Fruit fly (Drosophila melanogaster): Measurements from ENCODE around the gene Tmem43.

Tmem43 gene

DNA sequence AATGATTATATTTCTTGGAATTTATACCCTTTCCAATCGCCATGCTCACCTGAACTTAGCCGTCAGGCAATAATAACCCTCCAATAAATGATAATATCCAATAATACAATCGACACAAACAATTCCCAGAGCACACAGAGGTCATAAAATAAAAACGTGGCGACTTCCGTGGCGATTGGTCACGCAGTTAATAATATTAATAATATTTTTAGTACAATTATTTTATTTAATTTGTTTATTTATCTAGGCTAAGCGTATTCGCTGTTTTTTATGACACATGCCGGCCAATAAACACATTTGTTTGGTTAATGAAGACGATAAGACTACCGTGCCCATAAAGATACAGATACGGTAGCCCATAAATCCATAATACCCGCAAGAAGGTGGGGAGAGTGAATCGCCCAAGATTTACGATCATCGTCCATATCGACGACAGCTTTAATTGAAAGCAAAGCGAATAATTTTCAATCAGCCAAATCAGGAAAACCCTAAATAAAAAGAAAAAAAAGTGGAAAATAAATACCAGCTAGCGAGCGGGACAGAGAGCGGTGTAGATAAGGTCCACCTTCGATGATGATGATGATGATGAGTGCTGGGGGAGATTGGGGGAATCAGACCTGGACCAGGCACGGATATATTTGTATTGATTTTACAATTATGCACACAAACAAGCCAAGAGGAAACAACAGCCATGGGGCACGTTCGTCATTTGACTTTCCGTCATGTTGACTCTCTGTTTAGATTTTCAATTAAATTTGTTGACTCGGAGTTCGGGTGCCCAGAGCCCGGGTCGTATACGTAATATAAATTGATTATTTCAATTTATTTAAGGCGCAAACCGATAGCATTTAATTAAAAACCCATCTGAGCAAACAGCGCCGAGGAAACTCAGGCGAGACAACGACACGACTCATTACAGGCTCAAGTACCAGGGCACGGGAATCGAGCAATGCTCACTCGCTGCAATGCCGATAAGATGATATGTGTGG, 46.1 kb upstream of the Tmem43 start (continued):
- TF ChIP-seq CG11085 (GFP tag; IDR thresholded peaks at IDR 0.05) (no peak), Fer3 (tag; optimal IDR thresholded peaks at IDR 0.05) (no peak), CG5180 (GFP tag; optimal IDR thresholded peaks at IDR 0.05) (no peak), emc (GFP tag; optimal IDR thresholded peaks at IDR 0.05) (no peak), Ravus (GFP tag; IDR thresholded peaks at IDR 0.05) (no peak), ind (GFP tag; optimal IDR thresholded peaks at IDR 0.05) (no peak), sr (GFP tag; IDR thresholded peaks at IDR 0.05) (no peak), CG10321 (GFP tag; IDR thresholded peaks at IDR 0.05) (no peak), yki (optimal IDR thresholded peaks at IDR 0.05) (no peak), CG14014 (GFP tag; IDR thresholded peaks at IDR 0.05) (no peak), CG12769 (tag; optimal IDR thresholded peaks at IDR 0.05) (no peak), CG11456 (GFP tag; IDR thresholded peaks at IDR 0.05) (no peak), ase (GFP tag; IDR thresholded peaks at IDR 0.05) (no peak), wor (GFP tag; IDR thresholded peaks at IDR 0.05) (no peak), CG1024 (GFP tag; IDR thresholded peaks at IDR 0.05) (no peak), CG6254 (GFP tag; optimal IDR thresholded peaks at IDR 0.05) (no peak), CG17912 (GFP tag; optimal IDR thresholded peaks at IDR 0.05) (no peak), NK7.1 (GFP tag; optimal IDR thresholded peaks at IDR 0.05) (no peak), stc (GFP tag; IDR thresholded peaks at IDR 0.05) (no peak), CG12744 (GFP tag; optimal IDR thresholded peaks at IDR 0.05) (no peak), CG5245 (GFP tag; optimal IDR thresholded peaks at IDR 0.05) (no peak), CG12659 (GFP tag; optimal IDR thresholded peaks at IDR 0.05) (no peak), Camta (GFP tag; optimal IDR thresholded peaks at IDR 0.05) (peak; percentile 43), pnt (GFP tag; optimal IDR thresholded peaks at IDR 0.05) (no peak), CG8089 (GFP tag; optimal IDR thresholded peaks at IDR 0.05) (no peak), CG6272 (GFP tag; IDR thresholded peaks at IDR 0.05) (no peak), CG8359 (GFP tag; optimal IDR thresholded peaks at IDR 0.05; ENCODE audit: borderline replicate concordance) (peak; percentile 9), sim (GFP tag; IDR thresholded peaks at IDR 0.05) (0 out of 2 replicates have a peak, but pooled peaks have one; percentile 45), CG13775 (GFP tag; optimal IDR thresholded peaks at IDR 0.05) (no peak), usp (GFP tag; optimal IDR thresholded peaks at IDR 0.05) (no peak), Dll (GFP tag; IDR thresholded peaks at IDR 0.05; ENCODE audit: partially characterized antibody) (no peak), CG10267 (tag; optimal IDR thresholded peaks at IDR 0.05) (no peak), tll (GFP tag; optimal IDR thresholded peaks at IDR 0.05) (no peak), mld (GFP tag; IDR thresholded peaks at IDR 0.05; ENCODE audit: partially characterized antibody) (no peak), Dip3 (GFP tag; optimal IDR thresholded peaks at IDR 0.05) (no peak), dimm (GFP tag; IDR thresholded peaks at IDR 0.05) (no peak), cas (GFP tag; IDR thresholded peaks at IDR 0.05) (no peak), CG6683 (GFP tag; optimal IDR thresholded peaks at IDR 0.05) (no peak), tgo (GFP tag; IDR thresholded peaks at IDR 0.05) (no peak), gcm (GFP tag; optimal IDR thresholded peaks at IDR 0.05) (peak; percentile 14), insv (GFP tag; optimal IDR thresholded peaks at IDR 0.05) (no peak), CG18262 (tag; optimal IDR thresholded peaks at IDR 0.05) (no peak), Mad (GFP tag; optimal IDR thresholded peaks at IDR 0.05) (no peak), CG15601 (tag; optimal IDR thresholded peaks at IDR 0.05) (peak; percentile 45), vnd (GFP tag; IDR thresholded peaks at IDR 0.05; ENCODE audit: partially characterized antibody) (no peak), ssp (GFP tag; IDR thresholded peaks at IDR 0.05) (no peak), TFAM (GFP tag; optimal IDR thresholded peaks at IDR 0.05) (no peak), ken (GFP tag; IDR thresholded peaks at IDR 0.05) (no peak), Dek (tag; optimal IDR thresholded peaks at IDR 0.05) (no peak), NC2α (GFP tag; optimal IDR thresholded peaks at IDR 0.05) (no peak)
